Worm (Caenorhabditis elegans) whole organism, dauer: ENCODE data around the gene fbxa-167.

Source experiments
- unc-62 ChIP-seq: sonication (generic microtip); optimal IDR thresholded peaks from 2 replicates; lab custom pipeline; 2017; ENCODE audit warnings: missing biosample characterization, missing genetic modification reagents, missing genetic modification characterization

The fbxa-167 gene

ce11 chrII:13641311-13641710 lies at the start of gene fbxa-167:
fbxa-167 (plus strand) TSS chrII:13641489.
- no peak for TF ChIP-seq unc-62 (GFP tag; lab: Kevin White, UChicago)

ce11 chrII:13593659-13594221 lies 47.5 kb upstream of the fbxa-167 start, which contains the start of gene clec-146:
clec-146 (minus strand) TSS chrII:13593774.
- TF ChIP-seq unc-62 (GFP tag; lab: Kevin White, UChicago): no peak

- TF ChIP-seq unc-62 (GFP tag; lab: Kevin White, UChicago): no peak
Observed at ce11 chrII:13595279-13595678, 46.0 kb upstream of the fbxa-167 start.

- TF ChIP-seq unc-62 (GFP tag; lab: Kevin White, UChicago): no peak
Observed at ce11 chrII:13596505-13596977, 44.7 kb upstream of the fbxa-167 start, which contains the start of the genes fbxc-23 and csc-1. fbxc-23 (minus strand) TSS chrII:13596555. csc-1 (plus strand) TSS chrII:13596955.

DNA sequence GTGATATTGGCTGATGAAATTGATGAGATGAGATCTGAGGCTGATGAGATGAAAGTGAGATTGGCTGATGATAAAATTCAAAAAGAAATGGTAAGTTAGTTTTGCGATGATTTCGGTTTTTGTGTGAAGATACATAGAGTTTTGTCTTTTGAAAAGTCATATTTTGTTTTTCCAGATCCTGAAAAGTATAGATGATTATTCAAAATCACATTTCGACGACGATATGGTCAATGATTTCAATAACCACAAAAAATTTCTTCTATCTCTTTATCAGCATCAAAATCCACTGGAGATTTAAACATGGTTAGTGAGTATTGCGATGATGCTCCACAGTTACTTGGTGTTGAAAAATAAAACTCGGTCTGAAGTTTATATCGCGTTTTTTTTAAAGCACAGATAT lies 40.4 kb upstream of the fbxa-167 start, which contains the start of gene csp-1:
Gene csp-1 (plus strand): TSS at position 301 of the 400 bp plus-strand sequence.
- no peak for TF ChIP-seq unc-62 (GFP tag; lab: Kevin White, UChicago)

ce11 chrII:13609655-13610054 lies 31.6 kb upstream of the fbxa-167 start, which contains the start of gene gst-20:
gst-20 (minus strand) TSS chrII:13609824.
- TF ChIP-seq unc-62 (GFP tag; lab: Kevin White, UChicago): no peak

ce11 chrII:13611186-13611585 lies 30.1 kb upstream of the fbxa-167 start, which contains the start of gene gst-24:
gst-24 (minus strand) TSS chrII:13611366.
- TF ChIP-seq unc-62 (GFP tag; lab: Kevin White, UChicago): no peak

ce11 chrII:13613096-13613495 lies 28.2 kb upstream of the fbxa-167 start, which contains the start of gene gst-15:
gst-15 (minus strand) TSS chrII:13613196.
- no peak for TF ChIP-seq unc-62 (GFP tag; lab: Kevin White, UChicago)

DNA sequence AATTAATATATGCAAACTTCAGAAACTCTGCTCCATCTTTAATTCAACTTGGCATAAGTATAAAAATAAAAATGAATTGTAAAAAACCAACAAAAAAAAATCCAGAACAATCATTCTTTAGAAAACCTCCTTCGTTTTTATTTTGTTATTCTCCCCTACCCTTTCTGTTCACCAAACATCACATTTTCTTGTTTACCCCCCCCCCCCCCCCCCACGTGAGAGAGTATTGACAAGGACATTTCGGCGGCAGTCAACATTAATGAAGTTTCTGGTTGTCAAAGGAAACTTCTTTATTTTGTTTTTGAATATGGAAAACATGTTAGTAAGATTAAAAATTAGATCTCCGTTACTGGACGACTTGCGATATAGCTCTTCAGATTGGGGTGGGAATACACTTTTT lies 26.8 kb upstream of the fbxa-167 start:
- no peak for TF ChIP-seq unc-62 (GFP tag; lab: Kevin White, UChicago)

DNA sequence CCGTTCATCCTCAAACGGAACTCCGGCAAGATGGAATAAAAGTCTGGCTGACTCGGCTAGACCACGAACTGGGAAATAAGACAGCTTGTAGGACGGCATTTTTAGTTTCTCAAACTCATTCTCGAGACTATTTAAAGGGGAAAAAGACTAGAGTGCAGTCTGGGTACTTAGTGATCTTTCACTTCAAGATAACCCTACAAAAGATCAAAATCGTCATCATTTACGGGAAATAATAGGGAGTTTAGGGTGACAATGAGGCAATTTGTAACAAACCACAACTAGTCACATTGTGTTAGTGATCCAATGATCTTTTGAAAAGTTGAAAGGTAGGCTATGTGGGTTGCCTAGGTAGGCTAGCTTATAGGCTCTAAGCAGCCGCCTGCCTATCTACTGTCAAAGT lies 25.3 kb upstream of the fbxa-167 start, which contains the start of gene gst-14:
Gene gst-14 (minus strand): TSS at position 101 of the 400 bp plus-strand sequence.
- TF ChIP-seq unc-62 (GFP tag; lab: Kevin White, UChicago): no peak

DNA sequence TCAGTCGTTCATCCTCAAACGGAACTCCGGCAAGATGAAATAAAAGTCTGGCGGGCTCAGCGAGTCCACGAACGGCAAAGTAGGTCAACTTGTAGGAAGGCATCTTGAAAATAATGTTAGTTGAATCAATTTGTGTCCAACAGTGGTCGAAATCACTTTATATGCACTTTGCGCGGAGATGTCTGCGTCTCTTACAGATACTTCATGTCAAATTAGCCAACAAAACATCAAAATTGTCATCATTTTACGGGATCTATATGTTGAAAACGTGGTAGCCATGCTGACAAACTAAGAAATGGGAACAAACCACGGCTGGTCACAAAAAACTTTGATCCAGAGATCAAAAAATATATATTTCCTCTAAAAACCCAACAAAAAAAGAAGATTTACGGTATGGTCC lies 23.5 kb upstream of the fbxa-167 start, which contains the start of gene gst-12:
Gene gst-12 (minus strand): TSS at position 254 of the 400 bp plus-strand sequence.
- TF ChIP-seq unc-62 (GFP tag; lab: Kevin White, UChicago): no peak

- TF ChIP-seq unc-62 (GFP tag; lab: Kevin White, UChicago): no peak
Observed at ce11 chrII:13624330-13624729, 17.0 kb upstream of the fbxa-167 start, which contains the start of gene gst-16. gst-16 (minus strand) TSS chrII:13624440.

DNA sequence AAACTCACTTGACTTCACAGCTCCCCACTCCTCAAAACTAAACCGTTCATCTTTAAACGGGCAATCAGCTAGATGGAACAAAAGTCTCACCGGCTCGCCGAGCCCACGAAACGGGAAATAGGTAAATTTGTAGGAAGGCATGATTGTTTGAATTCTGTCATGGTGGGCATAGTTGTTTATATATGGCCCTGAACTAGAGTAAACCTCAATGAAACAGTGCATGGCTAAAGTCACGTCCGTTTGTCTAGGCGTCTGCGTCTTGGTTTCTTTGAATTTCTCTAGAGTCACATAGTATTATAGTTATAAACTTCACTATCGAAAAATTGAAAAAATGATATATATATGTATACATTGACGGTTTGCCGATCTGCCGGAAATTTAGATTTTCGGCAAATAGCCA lies 14.3 kb upstream of the fbxa-167 start, which contains the start of gene gst-19:
Gene gst-19 (minus strand): TSS at position 145 of the 400 bp plus-strand sequence.
- no peak for TF ChIP-seq unc-62 (GFP tag; lab: Kevin White, UChicago)

ce11 chrII:13630690-13631089 lies 10.6 kb upstream of the fbxa-167 start, which contains the start of the genes gst-17 and gst-18:
gst-17 (minus strand) TSS chrII:13630790.
gst-18 (minus strand) TSS chrII:13630887.
- TF ChIP-seq unc-62 (GFP tag; lab: Kevin White, UChicago): no peak

DNA sequence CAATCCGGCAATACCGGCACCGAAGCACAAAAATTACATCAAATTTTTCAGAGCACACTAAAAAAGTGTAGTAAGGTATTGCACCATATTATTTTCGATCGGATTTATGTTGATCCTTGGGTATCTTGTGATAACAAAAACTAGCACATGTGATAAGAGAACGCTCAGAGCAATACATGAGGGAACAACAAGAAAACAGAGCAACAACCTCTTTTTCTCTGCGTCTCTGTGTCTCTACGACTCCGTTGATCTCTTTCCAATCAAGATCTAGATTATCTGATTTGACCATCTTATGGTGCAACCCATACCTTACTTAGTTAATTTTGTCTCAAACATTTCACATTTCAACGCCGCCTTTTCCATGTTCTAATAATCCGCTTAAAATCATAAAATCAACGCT lies 9.1 kb upstream of the fbxa-167 start, which contains the start of gene tag-10:
Gene tag-10 (plus strand): TSS at position 347 of the 400 bp plus-strand sequence.
- TF ChIP-seq unc-62 (GFP tag; lab: Kevin White, UChicago): no peak

- no peak for TF ChIP-seq unc-62 (GFP tag; lab: Kevin White, UChicago)
Observed at ce11 chrII:13636596-13636995, 4.7 kb upstream of the fbxa-167 start.
